Worm (Caenorhabditis elegans): ENCODE measurements around the gene ubh-3.

DNA sequence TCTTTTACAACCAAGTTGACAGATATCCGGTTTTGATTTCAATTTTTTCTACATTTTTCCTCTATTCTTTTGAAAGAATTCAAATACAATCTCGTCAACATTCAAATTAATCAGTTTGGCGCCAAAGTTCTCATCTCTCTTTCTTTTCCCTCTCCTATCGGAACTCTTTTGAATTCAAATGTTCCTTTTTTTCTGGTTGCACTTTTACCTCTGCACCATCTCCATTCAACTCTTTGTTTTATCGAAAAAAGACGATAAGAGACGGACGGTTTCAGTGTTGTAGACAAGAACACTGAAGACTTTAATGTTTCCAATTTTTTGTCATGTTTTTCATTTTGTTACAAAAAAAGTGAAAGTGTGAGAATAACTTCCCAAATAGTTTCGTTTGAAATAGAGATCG is 32.6 kb downstream of the ubh-3 start:
- TF ChIP-seq ztf-26 (tag; optimal IDR thresholded peaks at IDR 0.05) (no peak), Y53F4B.3 (GFP tag; IDR thresholded peaks at IDR 0.05) (no peak), pha-4 (tag; optimal IDR thresholded peaks at IDR 0.05) (no peak), ama-1 (optimal IDR thresholded peaks at IDR 0.05) (no peak), ama-1 (GFP tag; optimal IDR thresholded peaks at IDR 0.05) (no peak), sdz-38 (tag; optimal IDR thresholded peaks at IDR 0.05) (no peak), ceh-58 (GFP tag; IDR thresholded peaks at IDR 0.05) (no peak), unc-62 (GFP tag; optimal IDR thresholded peaks at IDR 0.05) (no peak), nhr-90 (tag; optimal IDR thresholded peaks at IDR 0.05) (no peak), snpc-4 (GFP tag; optimal IDR thresholded peaks at IDR 0.05) (no peak), snpc-4 (tag; optimal IDR thresholded peaks at IDR 0.05) (no peak)
